Worm (Caenorhabditis elegans): ENCODE measurements around the gene col-166.
A peak's percentile ranks its signal among the peaks of the same experiment; 100 is the strongest.

col-166 gene

ce11 chrX:6256430-6256829 is 23.4 kb upstream of the col-166 start:
- TF ChIP-seq ztf-1 (GFP tag; conservative IDR thresholded peaks at IDR 0.05) (no peak), F13H6.1 (tag; optimal IDR thresholded peaks at IDR 0.05) (peak; percentile 32), sma-9 (GFP tag; optimal IDR thresholded peaks at IDR 0.05) (peak; percentile 80), sma-9 (tag; optimal IDR thresholded peaks at IDR 0.05) (no peak), crh-2 (tag; optimal IDR thresholded peaks at IDR 0.05) (peak; percentile 25), nhr-129 (tag; optimal IDR thresholded peaks at IDR 0.05) (peak; percentile 57), sma-3 (GFP tag; optimal IDR thresholded peaks at IDR 0.05) (peak; percentile 28), lin-39 (tag; optimal IDR thresholded peaks at IDR 0.05) (no peak)

ce11 chrX:6256969-6257368 is 22.8 kb upstream of the col-166 start:
- TF ChIP-seq nhr-12 (tag; optimal IDR thresholded peaks at IDR 0.05) (no peak), nhr-25 (tag; optimal IDR thresholded peaks at IDR 0.05) (no peak), nhr-6 (tag; optimal IDR thresholded peaks at IDR 0.05) (no peak), lin-11 (tag; optimal IDR thresholded peaks at IDR 0.05) (no peak), unc-55 (GFP tag; optimal IDR thresholded peaks at IDR 0.05) (no peak), elt-1 (tag; optimal IDR thresholded peaks at IDR 0.05) (no peak), nhr-21 (tag; optimal IDR thresholded peaks at IDR 0.05) (no peak), lin-13 (GFP tag; optimal IDR thresholded peaks at IDR 0.05) (no peak), sma-9 (GFP tag; optimal IDR thresholded peaks at IDR 0.05) (peak; percentile 33), sma-9 (tag; optimal IDR thresholded peaks at IDR 0.05) (no peak)

ce11 chrX:6258409-6258808 is 21.4 kb upstream of the col-166 start:
- TF ChIP-seq nhr-21 (tag; optimal IDR thresholded peaks at IDR 0.05): no peak
- TF ChIP-seq mab-5 (tag; optimal IDR thresholded peaks at IDR 0.05): no peak
- peak; percentile 57 for TF ChIP-seq nhr-25 (tag; optimal IDR thresholded peaks at IDR 0.05)
- peak; percentile 10 for TF ChIP-seq nhr-129 (tag; optimal IDR thresholded peaks at IDR 0.05)

- no peak for TF ChIP-seq nhr-10 (tag; optimal IDR thresholded peaks at IDR 0.05)
- TF ChIP-seq nhr-21 (tag; optimal IDR thresholded peaks at IDR 0.05): no peak
- TF ChIP-seq nhr-237 (tag; optimal IDR thresholded peaks at IDR 0.05): no peak
- no peak for TF ChIP-seq ama-1 (optimal IDR thresholded peaks at IDR 0.05)
- TF ChIP-seq R02D3.7 (tag; optimal IDR thresholded peaks at IDR 0.05): no peak
- TF ChIP-seq sma-9 (GFP tag; optimal IDR thresholded peaks at IDR 0.05): peak; percentile 18
- no peak for TF ChIP-seq sma-9 (tag; optimal IDR thresholded peaks at IDR 0.05)
- no peak for TF ChIP-seq ZK546.5 (tag; optimal IDR thresholded peaks at IDR 0.05)
- TF ChIP-seq ztf-1 (GFP tag; conservative IDR thresholded peaks at IDR 0.05): no peak
- TF ChIP-seq nhr-11 (tag; optimal IDR thresholded peaks at IDR 0.05): no peak
- no peak for TF ChIP-seq dmd-4 (tag; optimal IDR thresholded peaks at IDR 0.05)
- TF ChIP-seq elt-1 (tag; optimal IDR thresholded peaks at IDR 0.05): no peak
- no peak for TF ChIP-seq nhr-6 (tag; optimal IDR thresholded peaks at IDR 0.05)
- peak; percentile 10 for TF ChIP-seq nhr-129 (tag; optimal IDR thresholded peaks at IDR 0.05)
- TF ChIP-seq egl-27 (tag; optimal IDR thresholded peaks at IDR 0.05): no peak
- TF ChIP-seq lsy-2 (tag; optimal IDR thresholded peaks at IDR 0.05): peak in 1 of 2 experiments; percentile 26
- TF ChIP-seq skn-1 (tag; optimal IDR thresholded peaks at IDR 0.05): no peak
Measured at ce11 chrX:6259081-6259480, 20.7 kb upstream of the col-166 start.

ce11 chrX:6263194-6263698 is 16.6 kb upstream of the col-166 start, which contains the start of gene W05H9.4:
TSS of gene W05H9.4 (plus strand) at chrX:6263648.
- peak; percentile 34 for TF ChIP-seq sma-9 (GFP tag; optimal IDR thresholded peaks at IDR 0.05)
- no peak for TF ChIP-seq sma-9 (tag; optimal IDR thresholded peaks at IDR 0.05)
- peak; percentile 59 for TF ChIP-seq C34F6.9 (tag; optimal IDR thresholded peaks at IDR 0.05)
- peak; percentile 17 for TF ChIP-seq nhr-129 (tag; optimal IDR thresholded peaks at IDR 0.05)
- peak in 1 of 2 experiments; percentile 10 for TF ChIP-seq mdl-1 (tag; optimal IDR thresholded peaks at IDR 0.05)
- TF ChIP-seq mab-5 (tag; optimal IDR thresholded peaks at IDR 0.05): peak; percentile 23
- TF ChIP-seq lsy-2 (tag; optimal IDR thresholded peaks at IDR 0.05): peak in 1 of 2 experiments; percentile 55
- peak; percentile 43 for TF ChIP-seq crh-2 (tag; optimal IDR thresholded peaks at IDR 0.05)
- no peak for TF ChIP-seq Y55F3AM.14 (GFP tag; optimal IDR thresholded peaks at IDR 0.05)
- peak; percentile 64 for TF ChIP-seq unc-55 (GFP tag; optimal IDR thresholded peaks at IDR 0.05)
- no peak for TF ChIP-seq alr-1 (tag; optimal IDR thresholded peaks at IDR 0.05)
- TF ChIP-seq ceh-16 (tag; optimal IDR thresholded peaks at IDR 0.05): peak; percentile 32
- no peak for TF ChIP-seq ztf-11 (tag; optimal IDR thresholded peaks at IDR 0.05)
- TF ChIP-seq nhr-12 (tag; optimal IDR thresholded peaks at IDR 0.05): no peak

All from whole organism, L2 larva.